Worm (Caenorhabditis elegans): ENCODE measurements around the gene pcyt-2.2.

pcyt-2.2 gene

ce11 chrX:7898131-7898530 is 14.0 kb downstream of the pcyt-2.2 start (continued):
- TF ChIP-seq tra-1 (GFP tag; IDR thresholded peaks at IDR 0.05) (0 out of 2 replicates have a peak, but pooled peaks have one; percentile 33), ces-1 (GFP tag; optimal IDR thresholded peaks at IDR 0.05) (no peak), ZK546.5 (tag; optimal IDR thresholded peaks at IDR 0.05) (no peak), hlh-11 (tag; optimal IDR thresholded peaks at IDR 0.05) (no peak), pqm-1 (tag; optimal IDR thresholded peaks at IDR 0.05) (no peak), ZK337.2 (GFP tag; IDR thresholded peaks at IDR 0.05) (no peak), zip-11 (GFP tag; IDR thresholded peaks at IDR 0.05) (no peak), tag-97 (GFP tag; IDR thresholded peaks at IDR 0.05) (no peak), ztf-11 (tag; optimal IDR thresholded peaks at IDR 0.05) (no peak)

ce11 chrX:7900180-7900579 is 16.1 kb downstream of the pcyt-2.2 start:
- TF ChIP-seq daf-8 (GFP tag; IDR thresholded peaks at IDR 0.05): no peak
- no peak for TF ChIP-seq ceh-20 (GFP tag; IDR thresholded peaks at IDR 0.05)
- TF ChIP-seq T20F7.1 (GFP tag; optimal IDR thresholded peaks at IDR 0.05): no peak
- TF ChIP-seq mes-2 (tag; optimal IDR thresholded peaks at IDR 0.05; ENCODE audit: poor library complexity, severe bottlenecking): no peak
- TF ChIP-seq ceh-32 (tag; optimal IDR thresholded peaks at IDR 0.05; ENCODE audit: poor library complexity): no peak
- no peak for TF ChIP-seq F26F4.8 (GFP tag; conservative IDR thresholded peaks at IDR 0.05)
- TF ChIP-seq mep-1 (tag; optimal IDR thresholded peaks at IDR 0.05): no peak
- TF ChIP-seq hmg-1.1 (GFP tag; IDR thresholded peaks at IDR 0.05): no peak
- TF ChIP-seq dmd-9 (GFP tag; IDR thresholded peaks at IDR 0.05): no peak
- no peak for TF ChIP-seq duxl-1 (tag; optimal IDR thresholded peaks at IDR 0.05; ENCODE audit: poor library complexity)
- TF ChIP-seq nhr-76 (tag; optimal IDR thresholded peaks at IDR 0.05): no peak
- no peak for TF ChIP-seq tag-97 (GFP tag; IDR thresholded peaks at IDR 0.05)
- no peak for TF ChIP-seq F49E8.2 (tag; optimal IDR thresholded peaks at IDR 0.05; ENCODE audit: borderline replicate concordance)
- TF ChIP-seq daf-12 (tag; optimal IDR thresholded peaks at IDR 0.05): no peak
- no peak for TF ChIP-seq nhr-102 (tag; optimal IDR thresholded peaks at IDR 0.05)
- no peak for TF ChIP-seq F10B5.3 (tag; optimal IDR thresholded peaks at IDR 0.05)
- TF ChIP-seq php-3 (GFP tag; IDR thresholded peaks at IDR 0.05): no peak

- no peak for TF ChIP-seq daf-16 (GFP tag; optimal IDR thresholded peaks at IDR 0.05)
- peak; percentile 45 for TF ChIP-seq daf-16 (tag; optimal IDR thresholded peaks at IDR 0.05)
- TF ChIP-seq hlh-30 (tag; optimal IDR thresholded peaks at IDR 0.05; ENCODE audit: insufficient read depth): peak; percentile 34
- TF ChIP-seq gei-8 (GFP tag; optimal IDR thresholded peaks at IDR 0.05): no peak
- peak; percentile 64 for TF ChIP-seq pqm-1 (tag; optimal IDR thresholded peaks at IDR 0.05)
- TF ChIP-seq nhr-28 (tag; optimal IDR thresholded peaks at IDR 0.05): peak; percentile 86
- peak; percentile 46 for TF ChIP-seq hlh-11 (tag; optimal IDR thresholded peaks at IDR 0.05)
- TF ChIP-seq lin-38 (GFP tag; IDR thresholded peaks at IDR 0.05): no peak
- TF ChIP-seq php-3 (GFP tag; IDR thresholded peaks at IDR 0.05): 0 out of 2 replicates have a peak, but pooled peaks have one; percentile 12
Measured at ce11 chrX:7901840-7902239, 17.7 kb downstream of the pcyt-2.2 start.

- TF ChIP-seq daf-16 (GFP tag; optimal IDR thresholded peaks at IDR 0.05) (no peak), daf-16 (tag; optimal IDR thresholded peaks at IDR 0.05) (peak; percentile 23), lir-3 (tag; optimal IDR thresholded peaks at IDR 0.05) (no peak)
Measured at ce11 chrX:7902976-7903375, 18.9 kb downstream of the pcyt-2.2 start, which contains the start of gene C39D10.11. TSS of gene C39D10.11 (plus strand) at chrX:7903276.

ce11 chrX:7906430-7907014 is 22.4 kb downstream of the pcyt-2.2 start, which contains the start of gene C39D10.1:
TSS of gene C39D10.1 (plus strand) at chrX:7906964.
- TF ChIP-seq R02D3.7 (tag; optimal IDR thresholded peaks at IDR 0.05) (no peak), dmd-6 (GFP tag; IDR thresholded peaks at IDR 0.05) (peak; percentile 50), nhr-102 (tag; optimal IDR thresholded peaks at IDR 0.05) (peak; percentile 33), madf-9 (GFP tag; conservative IDR thresholded peaks at IDR 0.05) (peak; percentile 12; the same call in 1 of the 2 replicates), nhr-76 (tag; optimal IDR thresholded peaks at IDR 0.05) (no peak), mep-1 (tag; optimal IDR thresholded peaks at IDR 0.05) (no peak), D1046.2 (GFP tag; IDR thresholded peaks at IDR 0.05) (peak; percentile 76; the same call in 1 of the 2 replicates), mxl-2 (GFP tag; conservative IDR thresholded peaks at IDR 0.05) (no peak), zip-2 (tag; optimal IDR thresholded peaks at IDR 0.05) (peak; percentile 53), zip-11 (GFP tag; IDR thresholded peaks at IDR 0.05) (no peak), mdt-29 (GFP tag; IDR thresholded peaks at IDR 0.05) (no peak), fkh-10 (GFP tag; optimal IDR thresholded peaks at IDR 0.05) (no peak), attf-4 (tag; optimal IDR thresholded peaks at IDR 0.05) (no peak), unc-62 (GFP tag; optimal IDR thresholded peaks at IDR 0.05 in 1 of 2) (peak in 1 of 2 experiments; percentile 96), unc-62 (tag; optimal IDR thresholded peaks at IDR 0.05) (no peak), ceh-32 (tag; optimal IDR thresholded peaks at IDR 0.05; ENCODE audit: poor library complexity) (no peak), dve-1 (tag; optimal IDR thresholded peaks at IDR 0.05; ENCODE audit: insufficient read depth) (no peak)

All from whole organism, L4 larva.